Fruit fly (Drosophila melanogaster) whole organism, wandering third instar larva: Measurements from ENCODE around the gene dpp.

ENCODE experiments used
- Abd-B ChIP-seq: fragments of >200 bp; optimal IDR thresholded peaks from 2 replicates; lab custom pipeline; 2017; ENCODE audit warnings: missing biosample characterization, missing genetic modification characterization
- CG32264 ChIP-seq: fragments of 200-800 bp; sonication (Bioruptor generic); optimal IDR thresholded peaks from 2 replicates; lab custom pipeline; 2016; ENCODE audit warnings: missing biosample characterization, missing genetic modification characterization
- CG9705 ChIP-seq: fragments of 200-800 bp; sonication (Bioruptor generic); optimal IDR thresholded peaks from 2 replicates; lab custom pipeline; 2018; ENCODE audit warnings: missing biosample characterization, mild to moderate bottlenecking, missing genetic modification characterization
- CrebA ChIP-seq: fragments of 200-800 bp; sonication (Bioruptor generic); optimal IDR thresholded peaks from 2 replicates; lab custom pipeline; 2016; ENCODE audit warnings: missing biosample characterization, mild to moderate bottlenecking, missing genetic modification characterization, borderline replicate concordance
- Dfd ChIP-seq: fragments of >200 bp; optimal IDR thresholded peaks from 2 replicates; lab custom pipeline; 2017; ENCODE audit warnings: missing biosample characterization, missing genetic modification characterization
- Dif ChIP-seq: fragments of 200-275, 200-300 bp; sonication (Bioruptor generic); optimal IDR thresholded peaks from 2 replicates; lab custom pipeline; 2018; ENCODE audit warnings: missing biosample characterization, missing genetic modification characterization; ENCODE audit not compliant: partially characterized antibody
- GATAd ChIP-seq: sonication (Bioruptor generic); optimal IDR thresholded peaks from 2 replicates; lab custom pipeline; 2016; ENCODE audit warnings: missing biosample characterization, missing genetic modification characterization
- HLH106 ChIP-seq: fragments of 200-800 bp; optimal IDR thresholded peaks from 3 replicates; lab custom pipeline; 2019; ENCODE audit warnings: missing biosample characterization, mild to moderate bottlenecking, missing genetic modification characterization, moderate library complexity
- Hnf4 ChIP-seq: fragments of 200-800 bp; sonication (Bioruptor generic); optimal IDR thresholded peaks from 2 replicates; lab custom pipeline; 2016; ENCODE audit warnings: missing biosample characterization, mild to moderate bottlenecking, missing genetic modification characterization
- Hr78 ChIP-seq: fragments of >200 bp; optimal IDR thresholded peaks from 2 replicates; lab custom pipeline; 2017; ENCODE audit warnings: missing biosample characterization, missing genetic modification characterization
- Hr83 ChIP-seq: fragments of 200-300 bp; sonication (Bioruptor generic); optimal IDR thresholded peaks from 2 replicates; lab custom pipeline; 2016; ENCODE audit warnings: missing biosample characterization, mild to moderate bottlenecking, missing genetic modification characterization, moderate library complexity; ENCODE audit not compliant: poor library complexity, severe bottlenecking
- Jra ChIP-seq: sonication (Bioruptor generic); optimal IDR thresholded peaks from 2 replicates; lab custom pipeline; 2016; ENCODE audit warnings: missing biosample characterization, missing genetic modification characterization
- Mio ChIP-seq: sonication (Bioruptor generic); optimal IDR thresholded peaks from 2 replicates; lab custom pipeline; 2016; ENCODE audit warnings: missing biosample characterization, missing genetic modification characterization
- Myc ChIP-seq: fragments of >200 bp; optimal IDR thresholded peaks from 2 replicates; lab custom pipeline; 2017
- OdsH ChIP-seq: fragments of 200-800 bp; sonication (Bioruptor generic); optimal IDR thresholded peaks from 2 replicates; lab custom pipeline; 2016; ENCODE audit warnings: missing biosample characterization, mild to moderate bottlenecking, missing genetic modification characterization
- Rel ChIP-seq, 2 experiments: fragments of 200-800 bp; sonication (Bioruptor generic) in 1 of 2; optimal IDR thresholded peaks; 2 replicates in 1 of 2; 3 replicates in 1 of 2; lab custom pipeline; 2016 to 2019; ENCODE audit warnings: mild to moderate bottlenecking in 2 of 2, missing biosample characterization in 2 of 2, missing genetic modification characterization in 2 of 2, moderate library complexity in 1 of 2
- Sp1 ChIP-seq: fragments of 200-800 bp; sonication (Bioruptor generic); optimal IDR thresholded peaks from 3 replicates; lab custom pipeline; 2019; ENCODE audit warnings: missing biosample characterization, mild to moderate bottlenecking, missing genetic modification characterization, moderate library complexity
- Vsx2 ChIP-seq: fragments of 200-300, 225-300 bp; sonication (Bioruptor generic); optimal IDR thresholded peaks from 2 replicates; lab custom pipeline; 2018; ENCODE audit warnings: missing biosample characterization, missing genetic modification characterization; ENCODE audit not compliant: partially characterized antibody
- br ChIP-seq: fragments of 200-800 bp; sonication (Bioruptor generic); optimal IDR thresholded peaks from 2 replicates; lab custom pipeline; 2016; ENCODE audit warnings: missing biosample characterization, missing genetic modification characterization
- brk ChIP-seq: fragments of 200-800 bp; sonication (Bioruptor generic); optimal IDR thresholded peaks from 2 replicates; lab custom pipeline; 2016; ENCODE audit warnings: missing biosample characterization, mild to moderate bottlenecking, missing genetic modification characterization
- dl ChIP-seq, 2 experiments: fragments of 175-275, 200-275 bp in 1 of 2; fragments of 200-275 bp in 1 of 2; sonication (Bioruptor generic); optimal IDR thresholded peaks; lab custom pipeline; 2018; ENCODE audit warnings: mild to moderate bottlenecking in 2 of 2, missing biosample characterization in 2 of 2, missing genetic modification characterization in 2 of 2, moderate library complexity in 2 of 2; ENCODE audit not compliant: partially characterized antibody in 2 of 2, insufficient read depth in 1 of 2
- dmrt93B ChIP-seq: fragments of 200-800 bp; sonication (Bioruptor generic); optimal IDR thresholded peaks from 2 replicates; lab custom pipeline; 2018; ENCODE audit warnings: missing biosample characterization, mild to moderate bottlenecking, missing genetic modification characterization
- dsf ChIP-seq: sonication (Bioruptor generic); optimal IDR thresholded peaks from 2 replicates; lab custom pipeline; 2016; ENCODE audit warnings: missing biosample characterization, missing genetic modification characterization, borderline replicate concordance
- ey ChIP-seq: fragments of 200-800 bp; sonication (Bioruptor generic); optimal IDR thresholded peaks from 2 replicates; lab custom pipeline; 2016; ENCODE audit warnings: missing biosample characterization, missing genetic modification characterization
- foxo ChIP-seq, 2 experiments: fragments of 200-800 bp; sonication (Bioruptor generic); optimal IDR thresholded peaks; 2 replicates in 1 of 2; 3 replicates in 1 of 2; lab custom pipeline; 2016 to 2017; ENCODE audit warnings: missing biosample characterization in 2 of 2, missing genetic modification characterization in 2 of 2
- fru ChIP-seq: fragments of 200-800 bp; sonication (Bioruptor generic); optimal IDR thresholded peaks from 3 replicates; lab custom pipeline; 2016; ENCODE audit warnings: missing biosample characterization, mild to moderate bottlenecking, missing genetic modification characterization
- h ChIP-seq: fragments of 200-800 bp; sonication (Bioruptor generic); optimal IDR thresholded peaks from 3 replicates; lab custom pipeline; 2016; ENCODE audit warnings: missing biosample characterization, mild to moderate bottlenecking, missing genetic modification characterization
- jim ChIP-seq: fragments of 175-275, 200-325 bp; sonication (Bioruptor generic); optimal IDR thresholded peaks from 2 replicates; lab custom pipeline; 2016; ENCODE audit warnings: missing biosample characterization, mild to moderate bottlenecking, missing genetic modification characterization
- lola ChIP-seq: fragments of >200 bp; optimal IDR thresholded peaks from 2 replicates; lab custom pipeline; 2017; ENCODE audit warnings: missing biosample characterization, missing genetic modification characterization
- pan ChIP-seq: fragments of >200 bp; optimal IDR thresholded peaks from 2 replicates; lab custom pipeline; 2017
- psq ChIP-seq: fragments of 200-800 bp; sonication (Bioruptor generic); optimal IDR thresholded peaks from 3 replicates; lab custom pipeline; 2017; ENCODE audit warnings: missing biosample characterization, mild to moderate bottlenecking, missing genetic modification characterization, moderate library complexity
- rgr ChIP-seq: fragments of 200-800 bp; sonication (Bioruptor generic); optimal IDR thresholded peaks from 3 replicates; lab custom pipeline; 2016; ENCODE audit warnings: missing biosample characterization, mild to moderate bottlenecking, missing genetic modification characterization
- sage ChIP-seq: fragments of 200-800 bp; sonication (Bioruptor generic); optimal IDR thresholded peaks from 2 replicates; lab custom pipeline; 2016; ENCODE audit warnings: missing biosample characterization, mild to moderate bottlenecking, missing genetic modification characterization
- sv ChIP-seq: fragments of 200-800 bp; sonication (Bioruptor generic); optimal IDR thresholded peaks from 3 replicates; lab custom pipeline; 2016; ENCODE audit warnings: missing biosample characterization, missing genetic modification characterization
- tai ChIP-seq: sonication (Bioruptor generic); optimal IDR thresholded peaks from 2 replicates; lab custom pipeline; 2016; ENCODE audit warnings: missing biosample characterization, missing genetic modification characterization
- usp ChIP-seq: fragments of >200 bp; optimal IDR thresholded peaks from 2 replicates; lab custom pipeline; 2017; ENCODE audit warnings: missing biosample characterization, missing genetic modification characterization
- woc ChIP-seq: sonication (Bioruptor generic); optimal IDR thresholded peaks from 2 replicates; lab custom pipeline; 2016; ENCODE audit warnings: missing biosample characterization, mild to moderate bottlenecking, missing genetic modification characterization

The dpp gene

dm6 chr2L:2483720-2484507 lies 55.7 kb downstream of the dpp start:
- TF ChIP-seq Dif (GFP tag; lab: Kevin White, UChicago) (no peak), HLH106 (tag; lab: Kevin White, UChicago) (peak; percentile 55), Sp1 (GFP tag; lab: Kevin White, UChicago) (peak; percentile 21), pan (no peak), brk (GFP tag; lab: Kevin White, UChicago) (no peak), foxo (GFP tag; optimal IDR thresholded peaks at IDR 0.05; lab: Kevin White, UChicago) (peak in 1 of 2 experiments; percentile 50), GATAd (GFP tag; lab: Kevin White, UChicago) (no peak), rgr (peak; percentile 29), Hnf4 (GFP tag; lab: Kevin White, UChicago) (peak; percentile 11), h (GFP tag; lab: Kevin White, UChicago) (peak; percentile 56), Rel (GFP tag; optimal IDR thresholded peaks at IDR 0.05; lab: Kevin White, UChicago) (no peak), Rel (tag; optimal IDR thresholded peaks at IDR 0.05; lab: Kevin White, UChicago) (no peak), CG9705 (GFP tag; lab: Kevin White, UChicago) (no peak), woc (GFP tag; lab: Kevin White, UChicago) (peak; percentile 16), Abd-B (GFP tag; lab: Kevin White, UChicago) (no peak), dmrt93B (GFP tag; lab: Kevin White, UChicago) (peak; percentile 15), Hr83 (GFP tag; lab: Kevin White, UChicago) (no peak), sage (GFP tag; lab: Kevin White, UChicago) (peak; percentile 9), Vsx2 (GFP tag; lab: Kevin White, UChicago) (no peak), OdsH (GFP tag; lab: Kevin White, UChicago) (peak; percentile 9), lola (GFP tag; lab: Kevin White, UChicago) (no peak), usp (GFP tag; lab: Kevin White, UChicago) (no peak), fru (GFP tag; lab: Kevin White, UChicago) (peak; percentile 57), br (GFP tag; lab: Kevin White, UChicago) (peak; percentile 30), psq (peak; percentile 13), sv (GFP tag; lab: Kevin White, UChicago) (no peak), ey (peak; percentile 32)

dm6 chr2L:2485272-2485671 lies 57.1 kb downstream of the dpp start:
- TF ChIP-seq h (GFP tag; lab: Kevin White, UChicago) = peak; percentile 49
- TF ChIP-seq fru (GFP tag; lab: Kevin White, UChicago) = peak; percentile 28
- TF ChIP-seq woc (GFP tag; lab: Kevin White, UChicago) = no peak
- TF ChIP-seq ey = peak; percentile 27
- TF ChIP-seq Vsx2 (GFP tag; lab: Kevin White, UChicago) = no peak
- no peak for TF ChIP-seq sv (GFP tag; lab: Kevin White, UChicago)
- TF ChIP-seq foxo (GFP tag; optimal IDR thresholded peaks at IDR 0.05; lab: Kevin White, UChicago) = peak in 1 of 2 experiments; percentile 29
- no peak for TF ChIP-seq Myc (lab: Kevin White, UChicago)
- no peak for TF ChIP-seq Hr78
- no peak for TF ChIP-seq Rel (GFP tag; optimal IDR thresholded peaks at IDR 0.05; lab: Kevin White, UChicago)
- no peak for TF ChIP-seq Rel (tag; optimal IDR thresholded peaks at IDR 0.05; lab: Kevin White, UChicago)
- no peak for TF ChIP-seq psq
- TF ChIP-seq Mio (GFP tag; lab: Kevin White, UChicago) = no peak
- TF ChIP-seq rgr = peak; percentile 34

dm6 chr2L:2486851-2487250 lies 58.7 kb downstream of the dpp start:
- TF ChIP-seq OdsH (GFP tag; lab: Kevin White, UChicago) (peak; percentile 83), foxo (GFP tag; optimal IDR thresholded peaks at IDR 0.05; lab: Kevin White, UChicago) (peak in 1 of 2 experiments; percentile 88), woc (GFP tag; lab: Kevin White, UChicago) (peak; percentile 84), Dif (GFP tag; lab: Kevin White, UChicago) (no peak), brk (GFP tag; lab: Kevin White, UChicago) (peak; percentile 74), Sp1 (GFP tag; lab: Kevin White, UChicago) (peak; percentile 84), HLH106 (tag; lab: Kevin White, UChicago) (peak; percentile 84), Hr83 (GFP tag; lab: Kevin White, UChicago) (no peak), Hr78 (no peak), sage (GFP tag; lab: Kevin White, UChicago) (peak; percentile 77), lola (GFP tag; lab: Kevin White, UChicago) (no peak), CG9705 (GFP tag; lab: Kevin White, UChicago) (peak; percentile 67), dsf (GFP tag; lab: Kevin White, UChicago) (peak; percentile 3), Hnf4 (GFP tag; lab: Kevin White, UChicago) (peak; percentile 76), Rel (GFP tag; optimal IDR thresholded peaks at IDR 0.05; lab: Kevin White, UChicago) (peak; percentile 40), Rel (tag; optimal IDR thresholded peaks at IDR 0.05; lab: Kevin White, UChicago) (peak; percentile 33), Myc (lab: Kevin White, UChicago) (no peak), tai (no peak), usp (GFP tag; lab: Kevin White, UChicago) (no peak), Dfd (GFP tag; lab: Kevin White, UChicago) (no peak), CrebA (peak; percentile 17), Jra (GFP tag; lab: Kevin White, UChicago) (peak; percentile 34), Vsx2 (GFP tag; lab: Kevin White, UChicago) (no peak), ey (peak; percentile 87), fru (GFP tag; lab: Kevin White, UChicago) (peak; percentile 90), rgr (peak; percentile 83), CG32264 (GFP tag; lab: Kevin White, UChicago) (peak; percentile 63), dl (GFP tag; optimal IDR thresholded peaks at IDR 0.05; lab: Kevin White, UChicago; ENCODE audit: insufficient read depth in 1 of 2, partially characterized antibody in 2 of 2) (no peak), Mio (GFP tag; lab: Kevin White, UChicago) (no peak), jim (GFP tag; lab: Kevin White, UChicago) (no peak), br (GFP tag; lab: Kevin White, UChicago) (peak; percentile 84), dmrt93B (GFP tag; lab: Kevin White, UChicago) (peak; percentile 65), sv (GFP tag; lab: Kevin White, UChicago) (no peak), Abd-B (GFP tag; lab: Kevin White, UChicago) (no peak), pan (no peak)
